Worm (Caenorhabditis elegans) whole organism, midembryonic: ENCODE data around the gene K10C9.4.

Source experiments
- cog-1 ChIP-seq: sonication (generic microtip); optimal IDR thresholded peaks from 2 replicates; lab custom pipeline; 2016; ENCODE audit warnings: missing genetic modification characterization, missing compliant biosample characterization
- med-1 ChIP-seq: sonication (generic microtip); optimal IDR thresholded peaks from 2 replicates; lab custom pipeline; 2017; ENCODE audit warnings: missing genetic modification characterization, mild to moderate bottlenecking, missing compliant biosample characterization, antibody characterized with exemption, missing genetic modification reagents; ENCODE audit not compliant: insufficient read depth

- no peak for TF ChIP-seq med-1 (GFP tag; lab: Kevin White, UChicago)
- no peak for TF ChIP-seq cog-1 (tag; lab: Kevin White, UChicago)
These were observed 35.2 kb upstream of the K10C9.4 start, which contains the start of gene clec-203 for ce11 chrV:1087983-1088382.
